Worm (Caenorhabditis elegans) whole organism, L2 larva: Measurements from ENCODE around the gene rpb-9.

Source experiments
- C34F6.9 ChIP-seq: fragments of 150-350 bp; optimal IDR thresholded peaks from 2 replicates; lab custom pipeline; 2014; ENCODE audit warnings: missing biosample characterization, missing genetic modification characterization
- F13H6.1 ChIP-seq: sonication (generic microtip); optimal IDR thresholded peaks from 2 replicates; lab custom pipeline; 2016; ENCODE audit warnings: missing genetic modification characterization, missing compliant biosample characterization
- R02D3.7 ChIP-seq: fragments of 150-350 bp; optimal IDR thresholded peaks from 2 replicates; lab custom pipeline; 2014; ENCODE audit warnings: missing biosample characterization, missing genetic modification characterization
- ZK546.5 ChIP-seq: sonication (generic microtip); optimal IDR thresholded peaks from 2 replicates; lab custom pipeline; 2017; ENCODE audit warnings: missing biosample characterization, missing genetic modification characterization
- alr-1 ChIP-seq: fragments of 150-350 bp; optimal IDR thresholded peaks from 2 replicates; lab custom pipeline; 2014; ENCODE audit warnings: missing biosample characterization, missing genetic modification characterization
- blmp-1 ChIP-seq: sonication (generic microtip); optimal IDR thresholded peaks from 2 replicates; lab custom pipeline; 2017; ENCODE audit warnings: missing genetic modification characterization, mild to moderate bottlenecking, missing compliant biosample characterization, antibody characterized with exemption, moderate library complexity; ENCODE audit not compliant: insufficient read depth
- ceh-16 ChIP-seq: fragments of 150-350 bp; optimal IDR thresholded peaks from 2 replicates; lab custom pipeline; 2014; ENCODE audit warnings: missing biosample characterization, missing genetic modification characterization
- ceh-82 ChIP-seq: fragments of 150-350 bp; optimal IDR thresholded peaks from 2 replicates; lab custom pipeline; 2014; ENCODE audit warnings: missing biosample characterization, missing genetic modification characterization
- crh-2 ChIP-seq: sonication (generic microtip); optimal IDR thresholded peaks from 2 replicates; lab custom pipeline; 2017; ENCODE audit warnings: missing biosample characterization, missing genetic modification characterization
- egl-27 ChIP-seq: sonication (generic microtip); optimal IDR thresholded peaks from 3 replicates; lab custom pipeline; 2017; ENCODE audit warnings: missing biosample characterization, missing genetic modification reagents, missing genetic modification characterization
- elt-3 ChIP-seq: sonication (generic microtip); optimal IDR thresholded peaks from 2 replicates; lab custom pipeline; 2017; ENCODE audit warnings: missing biosample characterization, missing genetic modification characterization
- fos-1 ChIP-seq: fragments of 150-350 bp; optimal IDR thresholded peaks from 2 replicates; lab custom pipeline; 2014; ENCODE audit warnings: missing biosample characterization, missing genetic modification characterization
- gmeb-1 ChIP-seq: fragments of 150-350 bp; optimal IDR thresholded peaks from 2 replicates; lab custom pipeline; 2014; ENCODE audit warnings: missing biosample characterization, missing genetic modification characterization
- lin-39 ChIP-seq: fragments of 150-350 bp; optimal IDR thresholded peaks from 2 replicates; lab custom pipeline; 2014; ENCODE audit warnings: missing biosample characterization, missing genetic modification reagents, missing genetic modification characterization
- lsy-2 ChIP-seq, 2 experiments: fragments of 150-350 bp in 1 of 2; sonication (generic microtip) in 1 of 2; optimal IDR thresholded peaks; 2 replicates each; lab custom pipeline; 2014 to 2017; ENCODE audit warnings: missing biosample characterization in 2 of 2, missing genetic modification characterization in 2 of 2
- mab-5 ChIP-seq: fragments of 150-350 bp; optimal IDR thresholded peaks from 2 replicates; lab custom pipeline; 2014; ENCODE audit warnings: missing biosample characterization, missing genetic modification characterization
- mbf-1 ChIP-seq: sonication (generic microtip); optimal IDR thresholded peaks from 2 replicates; lab custom pipeline; 2017; ENCODE audit warnings: missing biosample characterization, missing genetic modification characterization
- mdl-1 ChIP-seq, 2 experiments: fragments of 150-350 bp in 1 of 2; sonication (generic microtip) in 1 of 2; optimal IDR thresholded peaks; 2 replicates each; lab custom pipeline; 2017; ENCODE audit warnings: missing biosample characterization in 2 of 2, missing genetic modification characterization in 2 of 2
- nhr-10 ChIP-seq: sonication (generic microtip); optimal IDR thresholded peaks from 2 replicates; lab custom pipeline; 2017; ENCODE audit warnings: missing biosample characterization, missing genetic modification characterization
- nhr-11 ChIP-seq: fragments of 150-350 bp; optimal IDR thresholded peaks from 2 replicates; lab custom pipeline; 2014; ENCODE audit warnings: missing biosample characterization, missing genetic modification characterization
- nhr-129 ChIP-seq: fragments of 150-350 bp; optimal IDR thresholded peaks from 2 replicates; lab custom pipeline; 2014; ENCODE audit warnings: missing biosample characterization, missing genetic modification characterization
- nhr-23 ChIP-seq: fragments of 150-350 bp; optimal IDR thresholded peaks from 2 replicates; lab custom pipeline; 2014; ENCODE audit warnings: missing biosample characterization, missing genetic modification reagents, missing genetic modification characterization
- nhr-237 ChIP-seq: fragments of 150-350 bp; optimal IDR thresholded peaks from 2 replicates; lab custom pipeline; 2014; ENCODE audit warnings: missing biosample characterization, missing genetic modification characterization
- nhr-25 ChIP-seq: fragments of 150-350 bp; sonication (generic microtip); optimal IDR thresholded peaks from 3 replicates; lab custom pipeline; 2014; ENCODE audit warnings: missing biosample characterization, missing genetic modification characterization
- nhr-6 ChIP-seq: fragments of 150-350 bp; optimal IDR thresholded peaks from 2 replicates; lab custom pipeline; 2014; ENCODE audit warnings: missing biosample characterization, missing genetic modification characterization
- nhr-77 ChIP-seq: fragments of 150-350 bp; optimal IDR thresholded peaks from 2 replicates; lab custom pipeline; 2014; ENCODE audit warnings: missing biosample characterization, missing genetic modification characterization
- peb-1 ChIP-seq: fragments of 150-350 bp; optimal IDR thresholded peaks from 2 replicates; lab custom pipeline; 2014; ENCODE audit warnings: missing biosample characterization, missing genetic modification characterization
- sem-4 ChIP-seq: fragments of 150-350 bp; optimal IDR thresholded peaks from 2 replicates; lab custom pipeline; 2014; ENCODE audit warnings: missing biosample characterization, missing genetic modification reagents, missing genetic modification characterization
- sma-3 ChIP-seq: sonication (generic microtip); optimal IDR thresholded peaks from 2 replicates; lab custom pipeline; 2016; ENCODE audit warnings: missing genetic modification reagents, missing genetic modification characterization, missing compliant biosample characterization
- sma-9 ChIP-seq, 2 experiments: fragments of 150-350 bp in 1 of 2; sonication (generic microtip) in 1 of 2; optimal IDR thresholded peaks; 2 replicates each; lab custom pipeline; 2014 to 2016; ENCODE audit warnings: missing genetic modification characterization in 2 of 2, mild to moderate bottlenecking in 1 of 2, missing biosample characterization in 1 of 2, missing compliant biosample characterization in 1 of 2, missing genetic modification reagents in 1 of 2, moderate library complexity in 1 of 2
- unc-39 ChIP-seq: fragments of 150-350 bp; optimal IDR thresholded peaks from 2 replicates; lab custom pipeline; 2014; ENCODE audit warnings: missing biosample characterization, missing genetic modification characterization
- unc-55 ChIP-seq: fragments of 150-350 bp; sonication (generic microtip); optimal IDR thresholded peaks from 3 replicates; lab custom pipeline; 2014; ENCODE audit warnings: missing biosample characterization, missing genetic modification reagents, missing genetic modification characterization
- unc-62 ChIP-seq: fragments of 150-350 bp; optimal IDR thresholded peaks from 2 replicates; lab custom pipeline; 2014; ENCODE audit warnings: missing biosample characterization, missing genetic modification reagents, missing genetic modification characterization
- ztf-11 ChIP-seq: sonication (generic microtip); optimal IDR thresholded peaks from 2 replicates; lab custom pipeline; 2017; ENCODE audit warnings: missing biosample characterization, missing genetic modification characterization
- ztf-4 ChIP-seq: fragments of 150-350 bp; optimal IDR thresholded peaks from 2 replicates; lab custom pipeline; 2014; ENCODE audit warnings: missing biosample characterization, missing genetic modification characterization

The rpb-9 gene

ce11 chrV:7995165-7995564, 17.0 kb downstream of the rpb-9 start:
- TF ChIP-seq elt-3 (no peak), blmp-1 (tag; lab: Kevin White, UChicago) (no peak), sma-9 (GFP tag; optimal IDR thresholded peaks at IDR 0.05; lab: Kevin White, UChicago) (no peak), sma-9 (tag; optimal IDR thresholded peaks at IDR 0.05; lab: Kevin White, UChicago) (no peak), nhr-23 (no peak), nhr-11 (tag; lab: Kevin White, UChicago) (no peak), ZK546.5 (tag; lab: Kevin White, UChicago) (no peak), ceh-82 (no peak), unc-55 (no peak), sem-4 (tag; lab: Kevin White, UChicago) (no peak), C34F6.9 (no peak), nhr-10 (tag; lab: Kevin White, UChicago) (no peak), R02D3.7 (tag; lab: Kevin White, UChicago) (no peak), peb-1 (tag; lab: Kevin White, UChicago) (no peak), ceh-16 (tag; lab: Kevin White, UChicago) (no peak), mab-5 (tag; lab: Kevin White, UChicago) (no peak)
- TF ChIP-seq, all 48 proteins: peak for 0

- no peak for TF ChIP-seq crh-2 (tag; lab: Kevin White, UChicago)
Observed at ce11 chrV:7994570-7994969, 17.6 kb downstream of the rpb-9 start, which contains the start of gene ceh-76. ceh-76 (minus strand) TSS chrV:7994670.

ce11 chrV:7985860-7986259, 26.3 kb downstream of the rpb-9 start, which contains the start of gene Y97E10AL.1:
Y97E10AL.1 (plus strand) TSS chrV:7986160.
- TF ChIP-seq ceh-82 (no peak), nhr-10 (tag; lab: Kevin White, UChicago) (no peak), nhr-77 (no peak), R02D3.7 (tag; lab: Kevin White, UChicago) (no peak), nhr-11 (tag; lab: Kevin White, UChicago) (no peak), mdl-1 (tag; optimal IDR thresholded peaks at IDR 0.05; lab: Kevin White, UChicago) (no peak), unc-62 (GFP tag; lab: Kevin White, UChicago) (no peak), C34F6.9 (no peak), nhr-25 (tag; lab: Kevin White, UChicago) (no peak), F13H6.1 (tag; lab: Kevin White, UChicago) (no peak), lin-39 (tag; lab: Kevin White, UChicago) (no peak), elt-3 (no peak), mbf-1 (tag; lab: Kevin White, UChicago) (no peak), nhr-6 (tag; lab: Kevin White, UChicago) (no peak), sma-3 (GFP tag; lab: Kevin White, UChicago) (no peak), alr-1 (tag; lab: Kevin White, UChicago) (no peak)

- peak; percentile 84 to 96 for TF ChIP-seq lsy-2 (tag; optimal IDR thresholded peaks at IDR 0.05; lab: Kevin White, UChicago)
- TF ChIP-seq ztf-4 (tag; lab: Kevin White, UChicago), result no peak
- peak; percentile 45 for TF ChIP-seq nhr-129 (tag; lab: Kevin White, UChicago)
- TF ChIP-seq elt-3, result no peak
- TF ChIP-seq nhr-77, result no peak
- TF ChIP-seq nhr-237 (tag; lab: Kevin White, UChicago), result no peak
- TF ChIP-seq unc-39, result no peak
- TF ChIP-seq fos-1, result peak; percentile 20
- TF ChIP-seq nhr-25 (tag; lab: Kevin White, UChicago), result peak; percentile 30
- TF ChIP-seq unc-55, result peak; percentile 72
- no peak for TF ChIP-seq ztf-11 (tag; lab: Kevin White, UChicago)
- no peak for TF ChIP-seq egl-27 (tag; lab: Kevin White, UChicago)
- TF ChIP-seq R02D3.7 (tag; lab: Kevin White, UChicago), result no peak
- TF ChIP-seq nhr-11 (tag; lab: Kevin White, UChicago), result no peak
- TF ChIP-seq F13H6.1 (tag; lab: Kevin White, UChicago), result no peak
- TF ChIP-seq crh-2 (tag; lab: Kevin White, UChicago), result peak; percentile 12
- TF ChIP-seq C34F6.9, result peak; percentile 75
- no peak for TF ChIP-seq lin-39 (tag; lab: Kevin White, UChicago)
- no peak for TF ChIP-seq nhr-23
- TF ChIP-seq blmp-1 (tag; lab: Kevin White, UChicago), result peak; percentile 3
- peak; percentile 54 for TF ChIP-seq gmeb-1
Observed at ce11 chrV:7983381-7984052, 28.6 kb downstream of the rpb-9 start, which contains the start of the genes natb-1 and abhd-12. natb-1 (minus strand) TSS chrV:7983431. abhd-12 (plus strand) TSS chrV:7983879.
